Worm (Caenorhabditis elegans) whole organism, L2 larva: ENCODE results near the gene str-173.

ENCODE experiments used
- aly-2 ChIP-seq: fragments of 150-350 bp; optimal IDR thresholded peaks from 2 replicates; lab custom pipeline; 2014; ENCODE audit warnings: missing biosample characterization, missing genetic modification characterization
- dmd-4 ChIP-seq: sonication (generic microtip); optimal IDR thresholded peaks from 2 replicates; lab custom pipeline; 2017; ENCODE audit warnings: missing biosample characterization, missing genetic modification characterization
- elt-3 ChIP-seq: sonication (generic microtip); optimal IDR thresholded peaks from 2 replicates; lab custom pipeline; 2017; ENCODE audit warnings: missing biosample characterization, missing genetic modification characterization
- nhr-11 ChIP-seq: fragments of 150-350 bp; optimal IDR thresholded peaks from 2 replicates; lab custom pipeline; 2014; ENCODE audit warnings: missing biosample characterization, missing genetic modification characterization
- nhr-21 ChIP-seq: fragments of 150-350 bp; optimal IDR thresholded peaks from 2 replicates; lab custom pipeline; 2014; ENCODE audit warnings: missing biosample characterization, missing genetic modification characterization
- nhr-77 ChIP-seq: fragments of 150-350 bp; optimal IDR thresholded peaks from 2 replicates; lab custom pipeline; 2014; ENCODE audit warnings: missing biosample characterization, missing genetic modification characterization
- sma-9 ChIP-seq, 2 experiments: fragments of 150-350 bp in 1 of 2; sonication (generic microtip) in 1 of 2; optimal IDR thresholded peaks; 2 replicates each; lab custom pipeline; 2014 to 2016; ENCODE audit warnings: missing genetic modification characterization in 2 of 2, mild to moderate bottlenecking in 1 of 2, missing biosample characterization in 1 of 2, missing compliant biosample characterization in 1 of 2, missing genetic modification reagents in 1 of 2, moderate library complexity in 1 of 2
- unc-39 ChIP-seq: fragments of 150-350 bp; optimal IDR thresholded peaks from 2 replicates; lab custom pipeline; 2014; ENCODE audit warnings: missing biosample characterization, missing genetic modification characterization
- unc-55 ChIP-seq: fragments of 150-350 bp; sonication (generic microtip); optimal IDR thresholded peaks from 3 replicates; lab custom pipeline; 2014; ENCODE audit warnings: missing biosample characterization, missing genetic modification reagents, missing genetic modification characterization
- unc-62 ChIP-seq: fragments of 150-350 bp; optimal IDR thresholded peaks from 2 replicates; lab custom pipeline; 2014; ENCODE audit warnings: missing biosample characterization, missing genetic modification reagents, missing genetic modification characterization

DNA sequence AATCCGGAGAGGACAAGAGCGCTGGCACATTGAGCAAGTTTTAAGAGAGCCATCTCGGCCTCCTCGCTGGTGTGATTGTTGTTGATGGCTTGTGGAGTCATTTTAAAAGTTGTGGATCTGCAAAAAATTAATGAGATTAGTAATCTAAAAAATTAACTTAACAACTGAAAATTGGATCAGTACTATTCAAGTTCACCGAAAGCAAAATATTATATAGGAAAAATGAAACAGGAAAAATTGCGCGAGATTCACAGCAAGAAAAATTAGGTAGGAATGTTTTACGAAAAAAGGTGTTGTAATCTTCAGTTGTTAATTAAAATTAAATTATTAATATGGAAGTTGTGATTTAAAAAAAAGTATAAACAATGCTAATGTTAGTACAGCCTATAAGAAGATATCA lies 25.7 kb downstream of the str-173 start, which contains the start of gene T08B6.1:
- TF ChIP-seq nhr-11 (tag; lab: Kevin White, UChicago), result no peak
- TF ChIP-seq aly-2 (tag; lab: Kevin White, UChicago), result no peak
- no peak for TF ChIP-seq unc-62 (GFP tag; lab: Kevin White, UChicago)
- TF ChIP-seq unc-55, result no peak
- no peak for TF ChIP-seq sma-9 (GFP tag; optimal IDR thresholded peaks at IDR 0.05; lab: Kevin White, UChicago)
- no peak for TF ChIP-seq sma-9 (tag; optimal IDR thresholded peaks at IDR 0.05; lab: Kevin White, UChicago)
- TF ChIP-seq elt-3 (tag; lab: Kevin White, UChicago), result no peak
- TF ChIP-seq nhr-21, result no peak
- no peak for TF ChIP-seq unc-39 (tag; lab: Kevin White, UChicago)
- no peak for TF ChIP-seq nhr-77 (tag; lab: Kevin White, UChicago)
- TF ChIP-seq dmd-4 (tag; lab: Kevin White, UChicago), result no peak
